Worm (Caenorhabditis elegans) whole organism, L2 larva: ENCODE measurements around the gene Y53F4B.62.
A peak's percentile ranks its signal among the peaks of the same experiment; 100 is the strongest.

ENCODE experiments used
- C34F6.9 ChIP-seq: fragments of 150-350 bp; optimal IDR thresholded peaks from 2 replicates; lab custom pipeline; 2014; ENCODE audit warnings: missing biosample characterization, missing genetic modification characterization
- R02D3.7 ChIP-seq: fragments of 150-350 bp; optimal IDR thresholded peaks from 2 replicates; lab custom pipeline; 2014; ENCODE audit warnings: missing biosample characterization, missing genetic modification characterization
- Y55F3AM.14 ChIP-seq: fragments of 200-800 bp; sonication (Bioruptor generic); optimal IDR thresholded peaks from 2 replicates; lab custom pipeline; 2018; ENCODE audit warnings: mild to moderate bottlenecking, missing genetic modification characterization, missing compliant biosample characterization
- ZK546.5 ChIP-seq: sonication (generic microtip); optimal IDR thresholded peaks from 2 replicates; lab custom pipeline; 2017; ENCODE audit warnings: missing biosample characterization, missing genetic modification characterization
- aly-2 ChIP-seq: fragments of 150-350 bp; optimal IDR thresholded peaks from 2 replicates; lab custom pipeline; 2014; ENCODE audit warnings: missing biosample characterization, missing genetic modification characterization
- ama-1 ChIP-seq: fragments of 150-350 bp; optimal IDR thresholded peaks from 2 replicates; lab custom pipeline; 2018; ENCODE audit warnings: inconsistent platforms
- blmp-1 ChIP-seq: sonication (generic microtip); optimal IDR thresholded peaks from 2 replicates; lab custom pipeline; 2017; ENCODE audit warnings: missing genetic modification characterization, mild to moderate bottlenecking, missing compliant biosample characterization, antibody characterized with exemption, moderate library complexity; ENCODE audit not compliant: insufficient read depth
- ceh-16 ChIP-seq: fragments of 150-350 bp; optimal IDR thresholded peaks from 2 replicates; lab custom pipeline; 2014; ENCODE audit warnings: missing biosample characterization, missing genetic modification characterization
- ceh-82 ChIP-seq: fragments of 150-350 bp; optimal IDR thresholded peaks from 2 replicates; lab custom pipeline; 2014; ENCODE audit warnings: missing biosample characterization, missing genetic modification characterization
- crh-2 ChIP-seq: sonication (generic microtip); optimal IDR thresholded peaks from 2 replicates; lab custom pipeline; 2017; ENCODE audit warnings: missing biosample characterization, missing genetic modification characterization
- dmd-4 ChIP-seq: sonication (generic microtip); optimal IDR thresholded peaks from 2 replicates; lab custom pipeline; 2017; ENCODE audit warnings: missing biosample characterization, missing genetic modification characterization
- egl-27 ChIP-seq: sonication (generic microtip); optimal IDR thresholded peaks from 3 replicates; lab custom pipeline; 2017; ENCODE audit warnings: missing biosample characterization, missing genetic modification reagents, missing genetic modification characterization
- elt-1 ChIP-seq: fragments of 150-350 bp; optimal IDR thresholded peaks from 2 replicates; lab custom pipeline; 2014; ENCODE audit warnings: missing biosample characterization, missing genetic modification characterization
- lin-39 ChIP-seq: fragments of 150-350 bp; optimal IDR thresholded peaks from 2 replicates; lab custom pipeline; 2014; ENCODE audit warnings: missing biosample characterization, missing genetic modification reagents, missing genetic modification characterization
- nhr-10 ChIP-seq: sonication (generic microtip); optimal IDR thresholded peaks from 2 replicates; lab custom pipeline; 2017; ENCODE audit warnings: missing biosample characterization, missing genetic modification characterization
- nhr-21 ChIP-seq: fragments of 150-350 bp; optimal IDR thresholded peaks from 2 replicates; lab custom pipeline; 2014; ENCODE audit warnings: missing biosample characterization, missing genetic modification characterization
- nhr-237 ChIP-seq: fragments of 150-350 bp; optimal IDR thresholded peaks from 2 replicates; lab custom pipeline; 2014; ENCODE audit warnings: missing biosample characterization, missing genetic modification characterization
- nhr-6 ChIP-seq: fragments of 150-350 bp; optimal IDR thresholded peaks from 2 replicates; lab custom pipeline; 2014; ENCODE audit warnings: missing biosample characterization, missing genetic modification characterization
- peb-1 ChIP-seq: fragments of 150-350 bp; optimal IDR thresholded peaks from 2 replicates; lab custom pipeline; 2014; ENCODE audit warnings: missing biosample characterization, missing genetic modification characterization
- skn-1 ChIP-seq: sonication (generic microtip); optimal IDR thresholded peaks from 2 replicates; lab custom pipeline; 2017; ENCODE audit warnings: missing biosample characterization, missing genetic modification characterization
- sma-3 ChIP-seq: sonication (generic microtip); optimal IDR thresholded peaks from 2 replicates; lab custom pipeline; 2016; ENCODE audit warnings: missing genetic modification reagents, missing genetic modification characterization, missing compliant biosample characterization
- snpc-4 ChIP-seq: fragments of 150-350 bp; optimal IDR thresholded peaks from 2 replicates; lab custom pipeline; 2014; ENCODE audit warnings: missing biosample characterization, missing genetic modification characterization
- unc-39 ChIP-seq: fragments of 150-350 bp; optimal IDR thresholded peaks from 2 replicates; lab custom pipeline; 2014; ENCODE audit warnings: missing biosample characterization, missing genetic modification characterization
- unc-55 ChIP-seq: fragments of 150-350 bp; sonication (generic microtip); optimal IDR thresholded peaks from 3 replicates; lab custom pipeline; 2014; ENCODE audit warnings: missing biosample characterization, missing genetic modification reagents, missing genetic modification characterization
- ztf-4 ChIP-seq: fragments of 150-350 bp; optimal IDR thresholded peaks from 2 replicates; lab custom pipeline; 2014; ENCODE audit warnings: missing biosample characterization, missing genetic modification characterization

Y53F4B.62 gene

DNA sequence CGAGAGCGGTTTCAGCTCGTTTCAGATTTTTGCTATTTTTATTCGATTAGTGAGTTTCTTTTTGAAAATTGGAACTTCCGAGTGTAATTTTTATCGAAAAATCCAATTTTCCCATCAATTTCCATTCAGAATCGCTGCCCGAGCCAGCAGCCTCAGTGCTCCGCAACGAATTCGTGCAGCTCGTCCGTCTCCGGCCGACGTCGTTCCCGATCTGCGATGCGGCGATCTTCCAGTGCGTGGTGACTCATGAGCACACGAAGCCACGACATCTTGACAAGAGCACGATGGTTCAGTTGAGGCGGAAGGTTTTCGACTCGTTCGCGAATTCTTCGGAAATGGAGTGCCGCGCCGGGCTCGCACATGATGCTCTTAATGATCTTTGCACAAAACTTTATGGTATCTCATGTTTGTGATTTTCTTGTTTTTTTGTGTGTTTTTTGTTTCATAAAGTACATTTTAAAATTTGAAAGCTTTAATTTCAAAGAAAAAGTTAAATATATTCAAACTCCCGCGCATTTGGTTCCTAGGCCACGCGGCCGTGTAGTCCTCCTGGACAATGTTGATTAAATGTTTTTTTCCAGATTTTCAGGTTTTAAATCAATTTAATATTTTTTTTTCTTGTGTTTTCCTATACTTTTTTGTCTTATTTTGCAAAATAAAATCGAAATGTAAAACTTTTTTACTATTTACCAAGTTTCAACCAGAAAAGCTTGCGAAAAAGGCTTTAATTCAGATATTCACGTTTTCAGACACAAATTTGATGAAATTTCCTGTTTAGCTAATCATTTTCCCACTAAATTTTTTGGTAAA, 41.1 kb downstream of the Y53F4B.62 start (continued):
- TF ChIP-seq nhr-237 (tag; lab: Kevin White, UChicago) = no peak
- TF ChIP-seq snpc-4 = peak; percentile 9
- no peak for TF ChIP-seq ceh-82 (tag; lab: Kevin White, UChicago)
- no peak for TF ChIP-seq nhr-21 (tag; lab: Kevin White, UChicago)
- no peak for TF ChIP-seq elt-1 (tag; lab: Kevin White, UChicago)
- TF ChIP-seq crh-2 (tag; lab: Kevin White, UChicago) = peak; percentile 32
- no peak for TF ChIP-seq ZK546.5 (tag; lab: Kevin White, UChicago)
- TF ChIP-seq R02D3.7 = no peak
- TF ChIP-seq peb-1 = no peak
- peak; percentile 60 for TF ChIP-seq unc-55
- TF ChIP-seq unc-39 (tag; lab: Kevin White, UChicago) = no peak
- TF ChIP-seq, all 48 proteins: peak for 11

DNA sequence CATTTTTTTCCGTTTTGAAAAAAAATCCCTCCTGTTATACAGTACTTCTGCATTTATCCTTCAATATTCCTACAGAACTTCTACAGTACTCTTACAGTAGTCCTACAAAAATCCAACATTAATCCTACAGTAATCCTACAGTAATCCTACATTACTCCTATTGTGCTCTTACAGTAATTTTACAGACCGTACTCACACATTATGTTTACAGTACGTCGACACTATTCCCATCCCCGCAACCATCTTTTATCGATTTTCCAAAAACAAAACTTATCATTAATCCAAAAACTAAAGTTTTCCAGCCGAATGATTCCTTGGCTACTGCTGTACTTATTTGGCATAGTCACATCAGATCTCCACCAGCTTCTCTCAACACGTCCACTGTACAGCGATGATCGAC, 46.2 kb downstream of the Y53F4B.62 start, which contains the start of gene Y53F4B.20:
Gene Y53F4B.20 (plus strand): TSS at position 301 of the 400 bp plus-strand sequence.
- no peak for TF ChIP-seq ceh-82 (tag; lab: Kevin White, UChicago)
- no peak for TF ChIP-seq dmd-4 (tag; lab: Kevin White, UChicago)
- no peak for TF ChIP-seq ztf-4
- TF ChIP-seq nhr-237 (tag; lab: Kevin White, UChicago) = no peak
- TF ChIP-seq C34F6.9 = no peak
- no peak for TF ChIP-seq nhr-6 (tag; lab: Kevin White, UChicago)
- TF ChIP-seq blmp-1 (tag; lab: Kevin White, UChicago) = no peak
- TF ChIP-seq R02D3.7 = no peak
- TF ChIP-seq aly-2 = no peak
- no peak for TF ChIP-seq skn-1 (tag; lab: Kevin White, UChicago)
- no peak for TF ChIP-seq ceh-16 (tag; lab: Kevin White, UChicago)
- TF ChIP-seq ama-1 (lab: Kevin White, UChicago) = no peak

DNA sequence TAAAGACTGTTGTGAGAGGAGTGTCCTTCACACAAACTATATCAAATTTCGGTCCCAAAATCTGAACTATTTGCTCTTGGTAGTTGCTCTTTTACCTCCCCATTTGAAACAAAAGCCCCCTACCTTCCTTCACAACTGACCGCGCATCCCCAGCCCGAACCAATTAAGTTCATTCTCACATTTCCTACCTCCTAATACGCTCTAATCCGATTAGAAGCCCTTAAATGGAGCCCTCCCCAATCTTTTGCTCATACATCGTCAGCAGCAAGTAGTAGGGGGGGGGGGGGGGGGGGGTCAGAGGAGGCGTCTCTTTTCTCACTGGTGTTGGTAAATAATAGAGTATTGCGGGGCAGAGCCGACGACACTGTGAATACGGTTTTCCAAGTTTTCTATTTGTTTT, 49.9 kb downstream of the Y53F4B.62 start:
- TF ChIP-seq snpc-4 (no peak), egl-27 (tag; lab: Kevin White, UChicago) (no peak), lin-39 (tag; lab: Kevin White, UChicago) (no peak), Y55F3AM.14 (GFP tag; lab: Kevin White, UChicago) (no peak), ztf-4 (no peak), nhr-10 (tag; lab: Kevin White, UChicago) (no peak), sma-3 (GFP tag; lab: Kevin White, UChicago) (no peak), ceh-16 (tag; lab: Kevin White, UChicago) (no peak), unc-55 (no peak), R02D3.7 (no peak), nhr-237 (tag; lab: Kevin White, UChicago) (no peak), elt-1 (tag; lab: Kevin White, UChicago) (no peak)
